Worm (Caenorhabditis elegans): Measurements from ENCODE around the gene ubc-21.

Gene ubc-21

ce11 chrX:8869112-8869675 is at the start of gene ubc-21, which contains the start of gene ubc-22:
Gene ubc-21, plus strand, starts transcription at chrX:8869625.
Gene ubc-22, minus strand, starts transcription at chrX:8869162.
- TF ChIP-seq elt-1 (tag; optimal IDR thresholded peaks at IDR 0.05) = no peak
- TF ChIP-seq lin-15B (tag; optimal IDR thresholded peaks at IDR 0.05) = peak; percentile 32
- no peak for TF ChIP-seq elt-3 (tag; optimal IDR thresholded peaks at IDR 0.05)
- no peak for TF ChIP-seq tbx-2 (tag; optimal IDR thresholded peaks at IDR 0.05)
- no peak for TF ChIP-seq eor-1 (tag; optimal IDR thresholded peaks at IDR 0.05)
- peak; percentile 58 for TF ChIP-seq nfya-1 (tag; optimal IDR thresholded peaks at IDR 0.05; ENCODE audit: insufficient read depth)
- no peak for TF ChIP-seq fkh-10 (GFP tag; optimal IDR thresholded peaks at IDR 0.05)
- TF ChIP-seq unc-62 (GFP tag; optimal IDR thresholded peaks at IDR 0.05) = no peak
- TF ChIP-seq daf-12 (tag; optimal IDR thresholded peaks at IDR 0.05) = no peak
- no peak for TF ChIP-seq hmg-11 (tag; optimal IDR thresholded peaks at IDR 0.05)
- no peak for TF ChIP-seq skn-1 (tag; optimal IDR thresholded peaks at IDR 0.05)
- TF ChIP-seq nhr-12 (tag; optimal IDR thresholded peaks at IDR 0.05) = no peak
- no peak for TF ChIP-seq lsy-12 (tag; optimal IDR thresholded peaks at IDR 0.05)
- TF ChIP-seq sea-2 (GFP tag; optimal IDR thresholded peaks at IDR 0.05) = no peak
- no peak for TF ChIP-seq unc-39 (tag; optimal IDR thresholded peaks at IDR 0.05)
- peak; percentile 31 for TF ChIP-seq lin-39 (tag; optimal IDR thresholded peaks at IDR 0.05)
- TF ChIP-seq ZK546.5 (tag; optimal IDR thresholded peaks at IDR 0.05) = no peak
- TF ChIP-seq nhr-25 (tag; optimal IDR thresholded peaks at IDR 0.05) = no peak
- no peak for TF ChIP-seq nhr-237 (tag; optimal IDR thresholded peaks at IDR 0.05)
- no peak for TF ChIP-seq egl-5 (tag; optimal IDR thresholded peaks at IDR 0.05)
- TF ChIP-seq egl-27 (tag; optimal IDR thresholded peaks at IDR 0.05) = no peak

ce11 chrX:8819815-8820415 is 49.5 kb upstream of the ubc-21 start:
- TF ChIP-seq unc-62 (GFP tag; optimal IDR thresholded peaks at IDR 0.05) = no peak
- TF ChIP-seq mml-1 (tag; optimal IDR thresholded peaks at IDR 0.05) = no peak
- TF ChIP-seq pqm-1 (tag; optimal IDR thresholded peaks at IDR 0.05) = no peak
- TF ChIP-seq mdl-1 (tag; optimal IDR thresholded peaks at IDR 0.05) = no peak
- peak; percentile 52 for TF ChIP-seq nhr-43 (tag; optimal IDR thresholded peaks at IDR 0.05; ENCODE audit: poor library complexity, severe bottlenecking)
- TF ChIP-seq ceh-16 (tag; optimal IDR thresholded peaks at IDR 0.05) = no peak
- no peak for TF ChIP-seq zag-1 (tag; optimal IDR thresholded peaks at IDR 0.05)
- TF ChIP-seq eor-1 (tag; optimal IDR thresholded peaks at IDR 0.05) = no peak
- TF ChIP-seq nhr-25 (tag; optimal IDR thresholded peaks at IDR 0.05) = peak; percentile 22
- TF ChIP-seq skn-1 (tag; optimal IDR thresholded peaks at IDR 0.05) = no peak
- no peak for TF ChIP-seq nhr-237 (tag; optimal IDR thresholded peaks at IDR 0.05)
- TF ChIP-seq elt-2 (tag; optimal IDR thresholded peaks at IDR 0.05) = peak; percentile 14
- TF ChIP-seq elt-1 (tag; optimal IDR thresholded peaks at IDR 0.05) = no peak
- no peak for TF ChIP-seq ama-1 (optimal IDR thresholded peaks at IDR 0.05)
- no peak for TF ChIP-seq fos-1 (tag; optimal IDR thresholded peaks at IDR 0.05)

ce11 chrX:8820643-8821042 is 48.8 kb upstream of the ubc-21 start:
- TF ChIP-seq tbx-2 (tag; optimal IDR thresholded peaks at IDR 0.05) = no peak
- no peak for TF ChIP-seq skn-1 (tag; optimal IDR thresholded peaks at IDR 0.05)
- TF ChIP-seq ceh-82 (tag; optimal IDR thresholded peaks at IDR 0.05) = no peak
- TF ChIP-seq nhr-237 (tag; optimal IDR thresholded peaks at IDR 0.05) = no peak
- TF ChIP-seq elt-2 (tag; optimal IDR thresholded peaks at IDR 0.05) = peak; percentile 87
- TF ChIP-seq pha-4 (tag; optimal IDR thresholded peaks at IDR 0.05) = peak; percentile 31
- peak; percentile 71 for TF ChIP-seq pqm-1 (tag; optimal IDR thresholded peaks at IDR 0.05)
- no peak for TF ChIP-seq mml-1 (tag; optimal IDR thresholded peaks at IDR 0.05)
- peak; percentile 42 for TF ChIP-seq jun-1 (tag; optimal IDR thresholded peaks at IDR 0.05)

- TF ChIP-seq ztf-11 (tag; optimal IDR thresholded peaks at IDR 0.05) (no peak), elt-2 (tag; optimal IDR thresholded peaks at IDR 0.05) (peak; percentile 95), ceh-82 (tag; optimal IDR thresholded peaks at IDR 0.05) (no peak), R02D3.7 (tag; optimal IDR thresholded peaks at IDR 0.05) (no peak), sea-2 (GFP tag; optimal IDR thresholded peaks at IDR 0.05) (no peak), pqm-1 (tag; optimal IDR thresholded peaks at IDR 0.05) (peak; percentile 88), mml-1 (tag; optimal IDR thresholded peaks at IDR 0.05) (no peak), nhr-77 (tag; optimal IDR thresholded peaks at IDR 0.05) (no peak), jun-1 (tag; optimal IDR thresholded peaks at IDR 0.05) (peak; percentile 78), lsy-12 (tag; optimal IDR thresholded peaks at IDR 0.05) (no peak), hmg-11 (tag; optimal IDR thresholded peaks at IDR 0.05) (no peak), eor-1 (tag; optimal IDR thresholded peaks at IDR 0.05) (no peak)
Observed at ce11 chrX:8824437-8824836, 45.0 kb upstream of the ubc-21 start, which contains the start of gene ifd-1. Gene ifd-1, minus strand, starts transcription at chrX:8824448.
